Fruit fly (Drosophila melanogaster): ENCODE measurements around the gene hep.

Gene hep

DNA sequence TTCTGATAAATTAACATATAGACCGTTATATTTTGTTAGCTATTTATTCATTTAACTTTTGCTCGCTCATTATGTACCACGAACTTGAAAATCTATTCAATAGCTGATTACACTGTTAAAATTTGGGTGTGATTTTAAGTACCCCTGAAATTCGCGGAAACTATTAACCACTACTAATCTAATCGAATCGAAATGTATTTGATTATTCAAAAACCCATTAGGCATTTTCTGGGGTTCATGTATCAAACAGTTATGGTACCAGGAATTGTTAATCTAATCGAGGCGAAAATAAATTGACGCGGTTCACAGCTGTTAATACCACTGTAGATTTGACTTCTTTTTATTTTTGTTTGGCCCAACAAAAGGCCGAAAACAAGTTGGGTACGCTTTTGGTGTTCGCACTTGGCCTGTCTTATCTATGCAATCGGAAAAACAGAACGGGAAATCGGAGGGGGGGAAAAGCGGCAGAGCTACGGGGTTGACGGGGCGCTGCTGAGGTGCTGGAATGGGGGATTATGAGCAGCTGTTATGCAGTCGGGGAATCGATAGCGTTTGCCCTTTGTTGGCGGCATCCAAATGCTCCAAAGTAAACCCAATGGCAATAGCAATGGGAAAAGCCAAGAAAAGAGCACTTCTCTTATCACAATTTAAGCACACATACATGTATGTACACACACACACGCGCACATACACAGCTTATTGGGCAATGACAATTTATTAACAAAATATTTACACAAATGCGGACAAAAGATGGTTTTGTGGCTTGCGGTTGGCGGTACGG is 2.0 kb downstream of the hep start (continued):
- TF ChIP-seq tap (tag; optimal IDR thresholded peaks at IDR 0.05) = peak; percentile 8
- TF ChIP-seq disco-r (GFP tag; optimal IDR thresholded peaks at IDR 0.05) = no peak
- TF ChIP-seq fd3F (GFP tag; optimal IDR thresholded peaks at IDR 0.05) = no peak
- TF ChIP-seq CG15479 (GFP tag; optimal IDR thresholded peaks at IDR 0.05) = no peak
- no peak for TF ChIP-seq amos (GFP tag; IDR thresholded peaks at IDR 0.05; ENCODE audit: partially characterized antibody)
- TF ChIP-seq Ada2b (GFP tag; IDR thresholded peaks at IDR 0.05) = peak; percentile 29; the same call in 1 of the 2 replicates
- TF ChIP-seq Dek (tag; optimal IDR thresholded peaks at IDR 0.05) = no peak
- no peak for TF ChIP-seq CG15073 (GFP tag; optimal IDR thresholded peaks at IDR 0.05)
- TF ChIP-seq CG12659 (GFP tag; optimal IDR thresholded peaks at IDR 0.05) = no peak
- TF ChIP-seq PHDP (tag; optimal IDR thresholded peaks at IDR 0.05) = no peak
- no peak for TF ChIP-seq Dbx (GFP tag; IDR thresholded peaks at IDR 0.05)
- TF ChIP-seq jumu (GFP tag; optimal IDR thresholded peaks at IDR 0.05) = peak; percentile 27
- no peak for TF ChIP-seq CG4404 (GFP tag; IDR thresholded peaks at IDR 0.05)
- TF ChIP-seq peb (GFP tag; IDR thresholded peaks at IDR 0.05) = no peak
- no peak for TF ChIP-seq gfzf (GFP tag; optimal IDR thresholded peaks at IDR 0.05)
- TF ChIP-seq Fer3 (tag; optimal IDR thresholded peaks at IDR 0.05) = peak; percentile 31
- no peak for TF ChIP-seq ara (GFP tag; IDR thresholded peaks at IDR 0.05)
- TF ChIP-seq Spps (tag; optimal IDR thresholded peaks at IDR 0.05) = no peak
- TF ChIP-seq Max (GFP tag; optimal IDR thresholded peaks at IDR 0.05) = no peak
- TF ChIP-seq wor (GFP tag; IDR thresholded peaks at IDR 0.05) = no peak
- peak; percentile 53 for TF ChIP-seq CoRest (tag; optimal IDR thresholded peaks at IDR 0.05)
- no peak for TF ChIP-seq scrt (GFP tag; optimal IDR thresholded peaks at IDR 0.05)
- no peak for TF ChIP-seq BtbVII (GFP tag; optimal IDR thresholded peaks at IDR 0.05)
- peak; percentile 32 for TF ChIP-seq oc (tag; optimal IDR thresholded peaks at IDR 0.05)
- peak; percentile 23 for TF ChIP-seq unpg (GFP tag; optimal IDR thresholded peaks at IDR 0.05)
- no peak for TF ChIP-seq lola (GFP tag; optimal IDR thresholded peaks at IDR 0.05)
- TF ChIP-seq CG18262 (tag; optimal IDR thresholded peaks at IDR 0.05) = peak; percentile 50
- TF ChIP-seq pho (GFP tag; optimal IDR thresholded peaks at IDR 0.05) = no peak
- TF ChIP-seq CG17359 (tag; optimal IDR thresholded peaks at IDR 0.05) = peak; percentile 16
- peak; percentile 24 for TF ChIP-seq CG4707 (GFP tag; optimal IDR thresholded peaks at IDR 0.05)
- no peak for TF ChIP-seq CkIIα-i1 (GFP tag; IDR thresholded peaks at IDR 0.05)
- TF ChIP-seq Xrp1 (GFP tag; IDR thresholded peaks at IDR 0.05) = no peak
- no peak for TF ChIP-seq pnt (GFP tag; optimal IDR thresholded peaks at IDR 0.05)
- TF ChIP-seq emc (GFP tag; optimal IDR thresholded peaks at IDR 0.05) = no peak
- TF ChIP-seq Dfd (GFP tag; optimal IDR thresholded peaks at IDR 0.05) = no peak
- TF ChIP-seq CG9876 (GFP tag; optimal IDR thresholded peaks at IDR 0.05) = no peak
- peak; percentile 15 for TF ChIP-seq CG12236 (GFP tag; optimal IDR thresholded peaks at IDR 0.05)
- peak; percentile 57 for TF ChIP-seq Med (GFP tag)
- peak; percentile 18 for TF ChIP-seq CG9437 (GFP tag; optimal IDR thresholded peaks at IDR 0.05)
- TF ChIP-seq chinmo (GFP tag; IDR thresholded peaks at IDR 0.05; ENCODE audit: partially characterized antibody) = 0 out of 4 replicates have a peak, but pooled peaks have one; percentile 16
- TF ChIP-seq CG12299 (tag; optimal IDR thresholded peaks at IDR 0.05) = no peak
- TF ChIP-seq CG3281 (GFP tag; optimal IDR thresholded peaks at IDR 0.05) = peak; percentile 31
- 0 out of 3 replicates have a peak, but pooled peaks have one; percentile 59 for TF ChIP-seq ci (GFP tag; IDR thresholded peaks at IDR 0.05)
- TF ChIP-seq Fer1 (GFP tag; optimal IDR thresholded peaks at IDR 0.05) = peak; percentile 5
- TF ChIP-seq CG10209 (GFP tag; optimal IDR thresholded peaks at IDR 0.05) = peak; percentile 12
- TF ChIP-seq p53 (GFP tag; optimal IDR thresholded peaks at IDR 0.05) = no peak
- no peak for TF ChIP-seq CG1792 (GFP tag; optimal IDR thresholded peaks at IDR 0.05)
- TF ChIP-seq odd (GFP tag; optimal IDR thresholded peaks at IDR 0.05) = peak; percentile 6
- no peak for TF ChIP-seq Mad (GFP tag; optimal IDR thresholded peaks at IDR 0.05)

All from whole organism, embryonic.